Fruit fly (Drosophila melanogaster) whole organism, embryonic: ENCODE data around the gene Ir68b.

Experiments used
- Adf1 ChIP-seq: fragments of 200-800 bp; sonication (Bioruptor generic); IDR thresholded peaks from 2 replicates; pipeline ENCODE4 v1.3.6; 2022; ENCODE audit warnings: missing biosample characterization, missing genetic modification characterization
- Bgb ChIP-seq: fragments of 200-800 bp; sonication (Bioruptor generic); IDR thresholded peaks from 2 replicates; pipeline ENCODE4 v1.3.6; 2022; ENCODE audit warnings: missing biosample characterization, missing genetic modification characterization; ENCODE audit not compliant: partially characterized antibody
- CG10543 ChIP-seq: fragments of 200-800 bp; sonication (Bioruptor generic); optimal IDR thresholded peaks from 3 replicates; lab custom pipeline; 2017; ENCODE audit warnings: missing biosample characterization, mild to moderate bottlenecking, missing genetic modification characterization, moderate library complexity
- CG11398 ChIP-seq: fragments of 200-800 bp; sonication (Bioruptor generic); optimal IDR thresholded peaks from 2 replicates; lab custom pipeline; 2016; ENCODE audit warnings: missing biosample characterization, missing genetic modification characterization
- CG11695 ChIP-seq: fragments of 200-800 bp; sonication (Bioruptor generic); IDR thresholded peaks from 3 replicates; pipeline ENCODE4 v1.3.6; 2022; ENCODE audit warnings: missing biosample characterization, missing genetic modification characterization
- CG12769 ChIP-seq: fragments of 200-800 bp; sonication (Bioruptor generic); optimal IDR thresholded peaks from 2 replicates; lab custom pipeline; 2019; ENCODE audit warnings: missing biosample characterization, mild to moderate bottlenecking, missing genetic modification characterization, moderate library complexity
- CG13894 ChIP-seq: fragments of 200-800 bp; sonication (Bioruptor generic); optimal IDR thresholded peaks from 3 replicates; lab custom pipeline; 2018; ENCODE audit warnings: missing biosample characterization, mild to moderate bottlenecking, missing genetic modification characterization, moderate library complexity
- CG14667 ChIP-seq: fragments of 200-800 bp; sonication (Bioruptor generic); IDR thresholded peaks from 2 replicates; pipeline ENCODE4 v1.3.6; 2022; ENCODE audit warnings: missing biosample characterization, missing genetic modification characterization
- CG32772 ChIP-seq: fragments of 200-800 bp; sonication (Bioruptor generic); IDR thresholded peaks from 2 replicates; pipeline ENCODE4 v1.3.6; 2022; ENCODE audit warnings: missing biosample characterization, missing genetic modification characterization
- CG5953 ChIP-seq: fragments of 200-800 bp; sonication (Bioruptor generic); IDR thresholded peaks from 2 replicates; pipeline ENCODE4 v1.3.6; 2022; ENCODE audit warnings: missing biosample characterization, missing genetic modification characterization
- CG6254 ChIP-seq: fragments of 200-800 bp; sonication (Bioruptor generic); optimal IDR thresholded peaks from 3 replicates; lab custom pipeline; 2017; ENCODE audit warnings: mild to moderate bottlenecking, missing biosample characterization, missing genetic modification reagents, missing genetic modification characterization
- CG6765 ChIP-seq: fragments of 200-800 bp; sonication (Bioruptor generic); optimal IDR thresholded peaks from 3 replicates; lab custom pipeline; 2017; ENCODE audit warnings: missing biosample characterization, mild to moderate bottlenecking, missing genetic modification characterization
- CG6791 ChIP-seq: fragments of 200-800 bp; sonication (Bioruptor generic); IDR thresholded peaks from 3 replicates; pipeline ENCODE4 v1.3.6; 2022; ENCODE audit warnings: missing biosample characterization, missing genetic modification characterization; ENCODE audit not compliant: partially characterized antibody
- CG6813 ChIP-seq: fragments of 200-800 bp; sonication (Bioruptor generic); optimal IDR thresholded peaks from 2 replicates; lab custom pipeline; 2017; ENCODE audit warnings: missing biosample characterization, missing genetic modification characterization, mild to moderate bottlenecking, moderate library complexity, missing genetic modification reagents
- CG9797 ChIP-seq: fragments of 200-800 bp; sonication (Bioruptor generic); optimal IDR thresholded peaks from 3 replicates; lab custom pipeline; 2018; ENCODE audit warnings: missing biosample characterization, mild to moderate bottlenecking, missing genetic modification characterization
- CG9817 ChIP-seq: fragments of 200-800 bp; sonication (Bioruptor generic); optimal IDR thresholded peaks from 2 replicates; lab custom pipeline; 2018; ENCODE audit warnings: missing biosample characterization, mild to moderate bottlenecking, missing genetic modification characterization, moderate library complexity
- Doc2 ChIP-seq: fragments of 200-800 bp; sonication (Bioruptor generic); IDR thresholded peaks from 2 replicates; pipeline ENCODE4 v1.3.6; 2022; ENCODE audit warnings: missing biosample characterization, missing genetic modification characterization
- Drgx ChIP-seq: fragments of 200-800 bp; sonication (Bioruptor generic); IDR thresholded peaks from 2 replicates; pipeline ENCODE4 v1.3.6; 2022; ENCODE audit warnings: missing biosample characterization, missing genetic modification characterization
- E2f2 ChIP-seq: fragments of 200-800 bp; sonication (Bioruptor generic); IDR thresholded peaks from 2 replicates; pipeline ENCODE4 v1.3.6; 2022; ENCODE audit warnings: missing biosample characterization, missing genetic modification characterization
- HLH54F ChIP-seq: fragments of 200-800 bp; sonication (Bioruptor generic); optimal IDR thresholded peaks from 3 replicates; lab custom pipeline; 2016; ENCODE audit warnings: missing biosample characterization, missing genetic modification characterization
- Lim3 ChIP-seq: fragments of 200-800 bp; sonication (Bioruptor generic); IDR thresholded peaks from 2 replicates; pipeline ENCODE4 v1.3.6; 2022; ENCODE audit warnings: missing biosample characterization, missing genetic modification characterization
- Max ChIP-seq: fragments of 200-800 bp; sonication (Bioruptor generic); optimal IDR thresholded peaks from 2 replicates; lab custom pipeline; 2016; ENCODE audit warnings: missing biosample characterization, mild to moderate bottlenecking, missing genetic modification characterization
- Nf-YB ChIP-seq: fragments of 200-800 bp; sonication (Bioruptor generic); optimal IDR thresholded peaks from 3 replicates; lab custom pipeline; 2019; ENCODE audit warnings: missing biosample characterization, mild to moderate bottlenecking, missing genetic modification characterization, moderate library complexity
- Sry-β ChIP-seq: fragments of 200-800 bp; sonication (Bioruptor generic); optimal IDR thresholded peaks from 2 replicates; lab custom pipeline; 2018; ENCODE audit warnings: missing biosample characterization, mild to moderate bottlenecking, missing genetic modification characterization, moderate library complexity
- Xbp1 ChIP-seq: fragments of 200-800 bp; sonication (Bioruptor generic); optimal IDR thresholded peaks from 3 replicates; lab custom pipeline; 2016; ENCODE audit warnings: missing biosample characterization, mild to moderate bottlenecking, missing genetic modification characterization
- aop ChIP-seq: fragments of 200-800 bp; sonication (Bioruptor generic); IDR thresholded peaks from 2 replicates; pipeline ENCODE4 v1.3.6; 2022; ENCODE audit warnings: missing biosample characterization, missing genetic modification characterization
- bab2 ChIP-seq: fragments of 200-800 bp; sonication (Bioruptor generic); optimal IDR thresholded peaks from 2 replicates; lab custom pipeline; 2016; ENCODE audit warnings: missing biosample characterization, missing genetic modification characterization
- btn ChIP-seq: fragments of 200-800 bp; sonication (Bioruptor generic); optimal IDR thresholded peaks from 2 replicates; lab custom pipeline; 2016; ENCODE audit warnings: missing biosample characterization, missing genetic modification characterization
- chm ChIP-seq: fragments of 200-800 bp; sonication (Bioruptor generic); IDR thresholded peaks from 2 replicates; pipeline ENCODE4 v1.3.6; 2022; ENCODE audit warnings: missing biosample characterization, missing genetic modification characterization
- crc ChIP-seq: fragments of 200-800 bp; sonication (Bioruptor generic); optimal IDR thresholded peaks from 2 replicates; lab custom pipeline; 2016; ENCODE audit warnings: missing biosample characterization, missing genetic modification characterization
- dpn ChIP-seq, 2 experiments: fragments of 200-800 bp; sonication (Bioruptor generic); optimal IDR thresholded peaks; 3 replicates each; lab custom pipeline; 2016; ENCODE audit warnings: missing biosample characterization in 2 of 2, missing genetic modification characterization in 2 of 2
- eve ChIP-seq, 2 experiments: fragments of >200 bp; optimal IDR thresholded peaks; 2 replicates each; lab custom pipeline; 2017; ENCODE audit warnings: missing biosample characterization in 2 of 2, missing genetic modification characterization in 2 of 2
- gem ChIP-seq: fragments of 200-800 bp; sonication (Bioruptor generic); optimal IDR thresholded peaks from 2 replicates; lab custom pipeline; 2019; ENCODE audit warnings: missing biosample characterization, mild to moderate bottlenecking, missing genetic modification characterization, moderate library complexity
- grau ChIP-seq: fragments of 200-800 bp; optimal IDR thresholded peaks from 3 replicates; lab custom pipeline; 2019; ENCODE audit warnings: missing biosample characterization, mild to moderate bottlenecking, missing genetic modification characterization, moderate library complexity
- hth ChIP-seq: fragments of >200 bp; optimal IDR thresholded peaks from 2 replicates; lab custom pipeline; 2017; ENCODE audit warnings: inconsistent platforms
- jumu ChIP-seq: fragments of 200-800 bp; sonication (Bioruptor generic); optimal IDR thresholded peaks from 3 replicates; lab custom pipeline; 2016; ENCODE audit warnings: missing biosample characterization, missing genetic modification characterization
- lov ChIP-seq, 2 experiments: fragments of 200-800 bp in 1 of 2; fragments of >200 bp in 1 of 2; sonication (Bioruptor generic) in 1 of 2; IDR thresholded peaks in 1 of 2; optimal IDR thresholded peaks in 1 of 2; 2 replicates in 1 of 2; 3 replicates in 1 of 2; pipeline versions ENCODE4 v1.3.6 to Lab custom; 2017 to 2022; ENCODE audit warnings: missing biosample characterization in 1 of 2, missing genetic modification characterization in 1 of 2
- mirr ChIP-seq: fragments of 200-800 bp; sonication (Bioruptor generic); optimal IDR thresholded peaks from 3 replicates; lab custom pipeline; 2018; ENCODE audit warnings: missing biosample characterization, mild to moderate bottlenecking, missing genetic modification characterization
- pho ChIP-seq: fragments of 200-800 bp; sonication (Bioruptor generic); optimal IDR thresholded peaks from 2 replicates; lab custom pipeline; 2016; ENCODE audit warnings: missing biosample characterization, missing genetic modification characterization
- phol ChIP-seq: fragments of 200-800 bp; sonication (Bioruptor generic); optimal IDR thresholded peaks from 3 replicates; lab custom pipeline; 2018; ENCODE audit warnings: missing biosample characterization, mild to moderate bottlenecking, missing genetic modification characterization, moderate library complexity
- prd ChIP-seq, 3 experiments: fragments of >200 bp in 2 of 3; fragments of 200-800 bp in 1 of 3; sonication (Bioruptor generic) in 1 of 3; optimal IDR thresholded peaks in 2 of 3; IDR thresholded peaks in 1 of 3; 2 replicates in 2 of 3; 3 replicates in 1 of 3; pipeline versions ENCODE4 v1.3.6 to Lab custom; 2017 to 2022; ENCODE audit warnings: missing biosample characterization in 1 of 3, missing genetic modification characterization in 1 of 3
- pzg ChIP-seq: fragments of 200-800 bp; sonication (Bioruptor generic); optimal IDR thresholded peaks from 3 replicates; lab custom pipeline; 2018; ENCODE audit warnings: missing biosample characterization, mild to moderate bottlenecking, missing genetic modification characterization, moderate library complexity
- ro ChIP-seq: fragments of 200-800 bp; sonication (Bioruptor generic); IDR thresholded peaks from 2 replicates; pipeline ENCODE4 v1.3.6; 2022; ENCODE audit warnings: missing biosample characterization, missing genetic modification characterization
- seq ChIP-seq: fragments of 200-800 bp; sonication (Bioruptor generic); IDR thresholded peaks from 2 replicates; pipeline ENCODE4 v1.3.6; 2022; ENCODE audit warnings: missing biosample characterization, missing genetic modification characterization
- sisA ChIP-seq: fragments of 200-800 bp; sonication (Bioruptor generic); IDR thresholded peaks from 2 replicates; pipeline ENCODE4 v1.3.6; 2022; ENCODE audit warnings: missing biosample characterization, missing genetic modification characterization
- slbo ChIP-seq: fragments of 200-800 bp; sonication (Bioruptor generic); IDR thresholded peaks from 2 replicates; pipeline ENCODE4 v1.3.6; 2022; ENCODE audit warnings: missing biosample characterization, missing genetic modification characterization
- sqz ChIP-seq: fragments of 200-800 bp; sonication (Bioruptor generic); optimal IDR thresholded peaks from 3 replicates; lab custom pipeline; 2018; ENCODE audit warnings: missing biosample characterization, mild to moderate bottlenecking, missing genetic modification characterization
- tll ChIP-seq, 2 experiments: fragments of 200-800 bp in 1 of 2; fragments of >200 bp in 1 of 2; sonication (Bioruptor generic) in 1 of 2; optimal IDR thresholded peaks; 2 replicates each; lab custom pipeline; 2017 to 2019; ENCODE audit warnings: missing biosample characterization in 2 of 2, missing genetic modification characterization in 2 of 2, mild to moderate bottlenecking in 1 of 2, moderate library complexity in 1 of 2
- twi ChIP-seq: fragments of 200-800 bp; optimal IDR thresholded peaks from 2 replicates; lab custom pipeline; 2019; ENCODE audit warnings: missing biosample characterization, mild to moderate bottlenecking, missing genetic modification characterization, moderate library complexity
- yki ChIP-seq: fragments of >200 bp; optimal IDR thresholded peaks from 3 replicates; lab custom pipeline; 2018

The Ir68b gene

dm6 chr3L:12139232-12139698, 12.1 kb upstream of the Ir68b start (continued):
- no peak for TF ChIP-seq eve (GFP tag; optimal IDR thresholded peaks at IDR 0.05; lab: Kevin White, UChicago)
- peak; percentile 60 for TF ChIP-seq Xbp1
- no peak for TF ChIP-seq Max (GFP tag; lab: Kevin White, UChicago)
- no peak for TF ChIP-seq Bgb (GFP tag; lab: Robert Waterston, UW)
- peak; percentile 49; the same call in 1 of the 2 replicates for TF ChIP-seq chm (GFP tag; lab: Robert Waterston, UW)
- TF ChIP-seq CG9817 (tag; lab: Kevin White, UChicago): peak; percentile 70
- TF ChIP-seq Doc2 (GFP tag; lab: Robert Waterston, UW): no peak
- no peak for TF ChIP-seq CG11398 (GFP tag; lab: Kevin White, UChicago)
- peak in 1 of 2 experiments; percentile 56 for TF ChIP-seq dpn (GFP tag; optimal IDR thresholded peaks at IDR 0.05; lab: Kevin White, UChicago)
- no peak for TF ChIP-seq tll (GFP tag; optimal IDR thresholded peaks at IDR 0.05; lab: Kevin White, UChicago)
- no peak for TF ChIP-seq CG32772 (GFP tag; lab: Robert Waterston, UW)
- peak; percentile 61 for TF ChIP-seq Drgx (GFP tag; lab: Robert Waterston, UW)
- no peak for TF ChIP-seq Adf1 (GFP tag; lab: Robert Waterston, UW)
- no peak for TF ChIP-seq btn (GFP tag; lab: Kevin White, UChicago)
- no peak for TF ChIP-seq E2f2
- TF ChIP-seq CG6765 (GFP tag; lab: Kevin White, UChicago): peak; percentile 10
- TF ChIP-seq CG6254: no peak
- TF ChIP-seq CG14667: no peak
- no peak for TF ChIP-seq CG5953 (GFP tag; lab: Robert Waterston, UW)
- TF ChIP-seq CG12769 (tag; lab: Kevin White, UChicago): peak; percentile 41
- no peak for TF ChIP-seq twi (tag; lab: Kevin White, UChicago)
- TF ChIP-seq grau (tag; lab: Kevin White, UChicago): peak; percentile 92
- no peak for TF ChIP-seq hth
- no peak for TF ChIP-seq Lim3 (GFP tag; lab: Robert Waterston, UW)
- peak; percentile 0 for TF ChIP-seq mirr (GFP tag; lab: Kevin White, UChicago)
- TF ChIP-seq yki: no peak
- peak; percentile 26 for TF ChIP-seq pho (GFP tag; lab: Kevin White, UChicago)
- no peak; the same call in 2 of the 3 replicates for TF ChIP-seq CG11695
- TF ChIP-seq CG9797 (GFP tag; lab: Kevin White, UChicago): no peak
- no peak for TF ChIP-seq Sry-β (GFP tag; lab: Kevin White, UChicago)
- no peak for TF ChIP-seq CG13894 (tag; lab: Kevin White, UChicago)
- no peak for TF ChIP-seq pzg
- peak; percentile 56 for TF ChIP-seq bab2 (GFP tag; lab: Kevin White, UChicago)
- no peak for TF ChIP-seq lov (optimal IDR thresholded peaks at IDR 0.05; lab: Kevin White, UChicago)
- TF ChIP-seq lov (GFP tag; IDR thresholded peaks at IDR 0.05; lab: Robert Waterston, UW): no peak
- no peak for TF ChIP-seq Nf-YB
- TF ChIP-seq CG6813 (GFP tag; lab: Kevin White, UChicago): no peak
- no peak for TF ChIP-seq prd (optimal IDR thresholded peaks at IDR 0.05; lab: Kevin White, UChicago)
- TF ChIP-seq prd (GFP tag; IDR thresholded peaks at IDR 0.05; lab: Robert Waterston, UW): peak; percentile 56
- 0 out of 2 replicates have a peak, but pooled peaks have one; percentile 13 for TF ChIP-seq ro (GFP tag; lab: Robert Waterston, UW)
- TF ChIP-seq CG6791 (GFP tag; lab: Robert Waterston, UW): 0 out of 3 replicates have a peak, but pooled peaks have one; percentile 24
- TF ChIP-seq jumu (GFP tag; lab: Kevin White, UChicago): peak; percentile 31
- no peak for TF ChIP-seq aop (GFP tag; lab: Robert Waterston, UW)
- peak; percentile 49 for TF ChIP-seq CG10543 (GFP tag; lab: Kevin White, UChicago)
- peak; percentile 56 for TF ChIP-seq seq (GFP tag; lab: Robert Waterston, UW)
- TF ChIP-seq crc (GFP tag; lab: Kevin White, UChicago): peak; percentile 56
- peak; percentile 58 for TF ChIP-seq slbo (GFP tag; lab: Robert Waterston, UW)
- TF ChIP-seq gem (tag; lab: Kevin White, UChicago): peak; percentile 75
- no peak for TF ChIP-seq sqz (GFP tag; lab: Kevin White, UChicago)
- peak; percentile 47 for TF ChIP-seq HLH54F
- peak; percentile 46; the same call in 1 of the 2 replicates for TF ChIP-seq sisA (GFP tag; lab: Robert Waterston, UW)
- TF ChIP-seq phol: peak; percentile 52
